Worm (Caenorhabditis elegans): ENCODE data around the gene F20D6.8.

The F20D6.8 gene

ce11 chrV:8129719-8130118 lies 38.4 kb downstream of the F20D6.8 start:
- TF ChIP-seq elt-3 (tag; optimal IDR thresholded peaks at IDR 0.05) (no peak), eor-1 (tag; optimal IDR thresholded peaks at IDR 0.05) (no peak), skn-1 (tag; optimal IDR thresholded peaks at IDR 0.05) (peak; percentile 3), ceh-28 (tag; optimal IDR thresholded peaks at IDR 0.05) (no peak), mml-1 (tag; optimal IDR thresholded peaks at IDR 0.05) (no peak), aly-2 (tag; optimal IDR thresholded peaks at IDR 0.05) (no peak), nhr-43 (tag; optimal IDR thresholded peaks at IDR 0.05; ENCODE audit: poor library complexity, severe bottlenecking) (peak; percentile 3), ceh-82 (tag; optimal IDR thresholded peaks at IDR 0.05) (no peak), egl-5 (tag; optimal IDR thresholded peaks at IDR 0.05) (no peak), lin-15B (tag; optimal IDR thresholded peaks at IDR 0.05) (no peak), zag-1 (tag; optimal IDR thresholded peaks at IDR 0.05) (no peak), elt-1 (tag; optimal IDR thresholded peaks at IDR 0.05) (no peak), nhr-28 (tag; optimal IDR thresholded peaks at IDR 0.05) (no peak), mdl-1 (tag; optimal IDR thresholded peaks at IDR 0.05) (no peak), R02D3.7 (tag; optimal IDR thresholded peaks at IDR 0.05) (peak; percentile 58), nhr-67 (tag; optimal IDR thresholded peaks at IDR 0.05) (no peak), hmg-11 (tag; optimal IDR thresholded peaks at IDR 0.05) (no peak), ceh-16 (tag; optimal IDR thresholded peaks at IDR 0.05) (no peak)

- peak; percentile 40 for TF ChIP-seq nhr-25 (tag; optimal IDR thresholded peaks at IDR 0.05)
- TF ChIP-seq lin-15B (tag; optimal IDR thresholded peaks at IDR 0.05), result no peak
- TF ChIP-seq lin-39 (tag; optimal IDR thresholded peaks at IDR 0.05), result no peak
- TF ChIP-seq pha-4 (tag; optimal IDR thresholded peaks at IDR 0.05), result no peak
- no peak for TF ChIP-seq daf-12 (tag; optimal IDR thresholded peaks at IDR 0.05)
Measured at ce11 chrV:8129252-8129651, 38.8 kb downstream of the F20D6.8 start, which contains the start of gene spr-1. spr-1 (minus strand) TSS chrV:8129352.

ce11 chrV:8123384-8123783 lies 44.7 kb downstream of the F20D6.8 start, which contains the start of gene D1014.5:
D1014.5 (plus strand) TSS chrV:8123684.
- TF ChIP-seq fos-1 (tag; optimal IDR thresholded peaks at IDR 0.05) (no peak), nhr-11 (tag; optimal IDR thresholded peaks at IDR 0.05) (no peak), nhr-77 (tag; optimal IDR thresholded peaks at IDR 0.05) (no peak), ztf-11 (tag; optimal IDR thresholded peaks at IDR 0.05) (no peak), aly-2 (tag; optimal IDR thresholded peaks at IDR 0.05) (no peak), fkh-10 (GFP tag; optimal IDR thresholded peaks at IDR 0.05) (no peak), nhr-28 (tag; optimal IDR thresholded peaks at IDR 0.05) (no peak), pha-4 (tag; optimal IDR thresholded peaks at IDR 0.05) (no peak), mdl-1 (tag; optimal IDR thresholded peaks at IDR 0.05) (no peak), elt-2 (tag; optimal IDR thresholded peaks at IDR 0.05) (no peak)

- TF ChIP-seq pha-4 (tag; optimal IDR thresholded peaks at IDR 0.05), result no peak
Measured at ce11 chrV:8120868-8121267, 47.2 kb downstream of the F20D6.8 start, which contains the start of gene D1014.6. D1014.6 (plus strand) TSS chrV:8121168.

ce11 chrV:8117964-8118363 lies 50.1 kb downstream of the F20D6.8 start, which contains the start of gene D1014.7:
D1014.7 (plus strand) TSS chrV:8118264.
- no peak for TF ChIP-seq nfya-1 (tag; optimal IDR thresholded peaks at IDR 0.05; ENCODE audit: insufficient read depth)
- TF ChIP-seq nhr-76 (tag; optimal IDR thresholded peaks at IDR 0.05), result no peak
- no peak for TF ChIP-seq ceh-9 (tag; optimal IDR thresholded peaks at IDR 0.05)
- TF ChIP-seq ceh-82 (tag; optimal IDR thresholded peaks at IDR 0.05), result no peak
- TF ChIP-seq unc-62 (GFP tag; optimal IDR thresholded peaks at IDR 0.05), result no peak
